Fruit fly (Drosophila melanogaster) whole organism, embryonic: ENCODE data around the gene wit.

Source experiments
- Atf-2 ChIP-seq: fragments of 200-800 bp; sonication (Bioruptor generic); optimal IDR thresholded peaks from 2 replicates; lab custom pipeline; 2016; ENCODE audit warnings: missing biosample characterization, missing genetic modification characterization
- CG10274 ChIP-seq: fragments of 200-800 bp; sonication (Bioruptor generic); optimal IDR thresholded peaks from 3 replicates; lab custom pipeline; 2017; ENCODE audit warnings: missing biosample characterization, mild to moderate bottlenecking, missing genetic modification characterization
- CG10366 ChIP-seq: fragments of 200-800 bp; sonication (Bioruptor generic); IDR thresholded peaks from 2 replicates; pipeline ENCODE4 v1.3.6; 2022; ENCODE audit warnings: missing biosample characterization, missing genetic modification characterization
- CG10959 ChIP-seq: fragments of 200-800 bp; sonication (Bioruptor generic); IDR thresholded peaks from 2 replicates; pipeline ENCODE4 v1.3.6; 2022; ENCODE audit warnings: missing biosample characterization, missing genetic modification characterization
- CG12104 ChIP-seq: fragments of 200-800 bp; sonication (Bioruptor generic); optimal IDR thresholded peaks from 3 replicates; lab custom pipeline; 2016; ENCODE audit warnings: missing biosample characterization, missing genetic modification characterization
- CG13424 ChIP-seq: fragments of 200-800 bp; sonication (Bioruptor generic); optimal IDR thresholded peaks from 2 replicates; lab custom pipeline; 2019; ENCODE audit warnings: missing biosample characterization, mild to moderate bottlenecking, missing genetic modification characterization, moderate library complexity
- CG14050 ChIP-seq: fragments of 200-800 bp; sonication (Bioruptor generic); IDR thresholded peaks from 3 replicates; pipeline ENCODE4 v1.3.6; 2022; ENCODE audit warnings: missing biosample characterization, missing genetic modification characterization
- CG14441 ChIP-seq: fragments of 200-800 bp; sonication (Bioruptor generic); IDR thresholded peaks from 2 replicates; pipeline ENCODE4 v1.3.6; 2022; ENCODE audit warnings: missing biosample characterization, missing genetic modification characterization
- CG17359 ChIP-seq: fragments of 200-800 bp; sonication (Bioruptor generic); optimal IDR thresholded peaks from 3 replicates; lab custom pipeline; 2018; ENCODE audit warnings: missing biosample characterization, mild to moderate bottlenecking, missing genetic modification characterization, moderate library complexity
- CG17612 ChIP-seq: fragments of 200-800 bp; sonication (Bioruptor generic); IDR thresholded peaks from 2 replicates; pipeline ENCODE4 v1.3.6; 2022; ENCODE audit warnings: missing biosample characterization, missing genetic modification characterization
- CG17829 ChIP-seq: fragments of 200-800 bp; optimal IDR thresholded peaks from 2 replicates; lab custom pipeline; 2019; ENCODE audit warnings: missing biosample characterization, mild to moderate bottlenecking, missing genetic modification characterization, moderate library complexity
- CG2199 ChIP-seq: fragments of 200-800 bp; sonication (Bioruptor generic); IDR thresholded peaks from 3 replicates; pipeline ENCODE4 v1.3.6; 2022; ENCODE audit warnings: missing biosample characterization, missing genetic modification characterization
- CG3407 ChIP-seq: fragments of 200-800 bp; sonication (Bioruptor generic); optimal IDR thresholded peaks from 2 replicates; lab custom pipeline; 2018; ENCODE audit warnings: missing biosample characterization, mild to moderate bottlenecking, missing genetic modification characterization
- CG4328 ChIP-seq: fragments of 200-800 bp; sonication (Bioruptor generic); optimal IDR thresholded peaks from 3 replicates; lab custom pipeline; 2017; ENCODE audit warnings: missing biosample characterization, missing genetic modification reagents, missing genetic modification characterization
- CG4707 ChIP-seq: fragments of 200-800 bp; sonication (Bioruptor generic); optimal IDR thresholded peaks from 2 replicates; lab custom pipeline; 2018; ENCODE audit warnings: missing biosample characterization, mild to moderate bottlenecking, missing genetic modification characterization, moderate library complexity
- CG9437 ChIP-seq: fragments of 200-800 bp; sonication (Bioruptor generic); optimal IDR thresholded peaks from 2 replicates; lab custom pipeline; 2018; ENCODE audit warnings: missing biosample characterization, mild to moderate bottlenecking, missing genetic modification characterization
- CG9797 ChIP-seq: fragments of 200-800 bp; sonication (Bioruptor generic); optimal IDR thresholded peaks from 3 replicates; lab custom pipeline; 2018; ENCODE audit warnings: missing biosample characterization, mild to moderate bottlenecking, missing genetic modification characterization
- CG9817 ChIP-seq: fragments of 200-800 bp; sonication (Bioruptor generic); optimal IDR thresholded peaks from 2 replicates; lab custom pipeline; 2018; ENCODE audit warnings: missing biosample characterization, mild to moderate bottlenecking, missing genetic modification characterization, moderate library complexity
- D19B ChIP-seq: fragments of 200-800 bp; sonication (Bioruptor generic); optimal IDR thresholded peaks from 2 replicates; lab custom pipeline; 2017; ENCODE audit warnings: missing biosample characterization, mild to moderate bottlenecking, missing genetic modification characterization
- Dad ChIP-seq: fragments of 200-800 bp; sonication (Bioruptor generic); optimal IDR thresholded peaks from 3 replicates; lab custom pipeline; 2016; ENCODE audit warnings: missing biosample characterization, missing genetic modification characterization
- Dbx ChIP-seq: fragments of 200-800 bp; sonication (Bioruptor generic); IDR thresholded peaks from 3 replicates; pipeline ENCODE4 v1.3.6; 2022; ENCODE audit warnings: missing biosample characterization, missing genetic modification characterization
- Ets97D ChIP-seq: fragments of 200-800 bp; sonication (Bioruptor generic); optimal IDR thresholded peaks from 3 replicates; lab custom pipeline; 2016; ENCODE audit warnings: missing biosample characterization, missing genetic modification characterization
- Hr78 ChIP-seq, 2 experiments: fragments of 200-800 bp in 1 of 2; fragments of >200 bp in 1 of 2; sonication (Bioruptor generic) in 1 of 2; optimal IDR thresholded peaks; 2 replicates each; lab custom pipeline; 2017 to 2019; ENCODE audit warnings: missing biosample characterization in 2 of 2, missing genetic modification characterization in 2 of 2, mild to moderate bottlenecking in 1 of 2, moderate library complexity in 1 of 2
- Hsf ChIP-seq: fragments of 200-800 bp; sonication (Bioruptor generic); optimal IDR thresholded peaks from 3 replicates; lab custom pipeline; 2016; ENCODE audit warnings: missing biosample characterization, missing genetic modification characterization
- Lim3 ChIP-seq: fragments of 200-800 bp; sonication (Bioruptor generic); IDR thresholded peaks from 2 replicates; pipeline ENCODE4 v1.3.6; 2022; ENCODE audit warnings: missing biosample characterization, missing genetic modification characterization
- Mad ChIP-seq: fragments of 200-800 bp; sonication (Bioruptor generic); optimal IDR thresholded peaks from 2 replicates; lab custom pipeline; 2016; ENCODE audit warnings: missing biosample characterization, missing genetic modification characterization
- Mrtf ChIP-seq: fragments of 200-800 bp; sonication (Bioruptor generic); IDR thresholded peaks from 3 replicates; pipeline ENCODE4 v1.3.6; 2022; ENCODE audit warnings: missing biosample characterization, missing genetic modification characterization
- Ptx1 ChIP-seq: fragments of 200-800 bp; sonication (Bioruptor generic); IDR thresholded peaks from 2 replicates; pipeline ENCODE4 v1.3.6; 2022; ENCODE audit warnings: missing biosample characterization, missing genetic modification characterization
- Rx ChIP-seq: fragments of 200-800 bp; sonication (Bioruptor generic); IDR thresholded peaks from 2 replicates; pipeline ENCODE4 v1.3.6; 2022; ENCODE audit warnings: missing biosample characterization, missing genetic modification characterization
- Vsx1 ChIP-seq: fragments of 200-800 bp; sonication (Bioruptor generic); optimal IDR thresholded peaks from 2 replicates; lab custom pipeline; 2017; ENCODE audit warnings: missing biosample characterization, mild to moderate bottlenecking, missing genetic modification characterization, missing genetic modification reagents
- cad ChIP-seq: fragments of >200 bp; optimal IDR thresholded peaks from 2 replicates; lab custom pipeline; 2017; ENCODE audit warnings: missing biosample characterization, missing genetic modification characterization
- cwo ChIP-seq: fragments of 200-800 bp; sonication (Bioruptor generic); optimal IDR thresholded peaks from 3 replicates; lab custom pipeline; 2017; ENCODE audit warnings: missing biosample characterization, missing genetic modification characterization, mild to moderate bottlenecking, moderate library complexity, missing genetic modification reagents
- dati ChIP-seq: fragments of 200-800 bp; sonication (Bioruptor generic); IDR thresholded peaks from 2 replicates; pipeline ENCODE4 v1.3.6; 2022; ENCODE audit warnings: missing biosample characterization, missing genetic modification characterization
- dmrt11E ChIP-seq: fragments of 200-800 bp; sonication (Bioruptor generic); optimal IDR thresholded peaks from 3 replicates; lab custom pipeline; 2018; ENCODE audit warnings: missing biosample characterization, mild to moderate bottlenecking, missing genetic modification characterization, moderate library complexity
- eyg ChIP-seq: fragments of 200-800 bp; sonication (Bioruptor generic); optimal IDR thresholded peaks from 3 replicates; lab custom pipeline; 2016; ENCODE audit warnings: missing biosample characterization, missing genetic modification characterization
- fu2 ChIP-seq: fragments of 200-800 bp; sonication (Bioruptor generic); optimal IDR thresholded peaks from 2 replicates; lab custom pipeline; 2016; ENCODE audit warnings: missing biosample characterization, missing genetic modification characterization
- hbn ChIP-seq: fragments of 200-800 bp; sonication (Bioruptor generic); IDR thresholded peaks from 2 replicates; pipeline ENCODE4 v1.3.6; 2022; ENCODE audit warnings: missing biosample characterization, missing genetic modification characterization; ENCODE audit not compliant: partially characterized antibody
- ind ChIP-seq: fragments of 200-800 bp; sonication (Bioruptor generic); optimal IDR thresholded peaks from 3 replicates; lab custom pipeline; 2016; ENCODE audit warnings: missing biosample characterization, missing genetic modification characterization
- nerfin-1 ChIP-seq: fragments of 200-800 bp; sonication (Bioruptor generic); optimal IDR thresholded peaks from 3 replicates; lab custom pipeline; 2019; ENCODE audit warnings: missing biosample characterization, mild to moderate bottlenecking, missing genetic modification characterization, moderate library complexity
- pho ChIP-seq: fragments of 200-800 bp; sonication (Bioruptor generic); optimal IDR thresholded peaks from 2 replicates; lab custom pipeline; 2016; ENCODE audit warnings: missing biosample characterization, missing genetic modification characterization
- phol ChIP-seq: fragments of 200-800 bp; sonication (Bioruptor generic); optimal IDR thresholded peaks from 3 replicates; lab custom pipeline; 2018; ENCODE audit warnings: missing biosample characterization, mild to moderate bottlenecking, missing genetic modification characterization, moderate library complexity
- pita ChIP-seq: fragments of 200-800 bp; sonication (Bioruptor generic); optimal IDR thresholded peaks from 2 replicates; lab custom pipeline; 2017; ENCODE audit warnings: missing biosample characterization, mild to moderate bottlenecking, missing genetic modification characterization
- ro ChIP-seq: fragments of 200-800 bp; sonication (Bioruptor generic); IDR thresholded peaks from 2 replicates; pipeline ENCODE4 v1.3.6; 2022; ENCODE audit warnings: missing biosample characterization, missing genetic modification characterization
- sens-2 ChIP-seq: fragments of 200-800 bp; sonication (Bioruptor generic); IDR thresholded peaks from 2 replicates; pipeline ENCODE4 v1.3.6; 2022; ENCODE audit warnings: missing biosample characterization, missing genetic modification characterization
- sima ChIP-seq: fragments of 200-800 bp; sonication (Bioruptor generic); optimal IDR thresholded peaks from 2 replicates; lab custom pipeline; 2016; ENCODE audit warnings: missing biosample characterization, missing genetic modification characterization
- slbo ChIP-seq: fragments of 200-800 bp; sonication (Bioruptor generic); IDR thresholded peaks from 2 replicates; pipeline ENCODE4 v1.3.6; 2022; ENCODE audit warnings: missing biosample characterization, missing genetic modification characterization
- sob ChIP-seq: fragments of 200-800 bp; sonication (Bioruptor generic); IDR thresholded peaks from 2 replicates; pipeline ENCODE4 v1.3.6; 2022; ENCODE audit warnings: missing biosample characterization, missing genetic modification characterization
- sqz ChIP-seq: fragments of 200-800 bp; sonication (Bioruptor generic); optimal IDR thresholded peaks from 3 replicates; lab custom pipeline; 2018; ENCODE audit warnings: missing biosample characterization, mild to moderate bottlenecking, missing genetic modification characterization
- tio ChIP-seq: fragments of 200-800 bp; sonication (Bioruptor generic); optimal IDR thresholded peaks from 2 replicates; lab custom pipeline; 2017; ENCODE audit warnings: missing biosample characterization, missing genetic modification characterization, inconsistent platforms
- trem ChIP-seq: fragments of 200-800 bp; optimal IDR thresholded peaks from 3 replicates; lab custom pipeline; 2019; ENCODE audit warnings: missing biosample characterization, mild to moderate bottlenecking, missing genetic modification characterization, moderate library complexity
- wor ChIP-seq: fragments of 200-800 bp; sonication (Bioruptor generic); IDR thresholded peaks from 2 replicates; pipeline ENCODE4 v1.3.6; 2022; ENCODE audit warnings: missing biosample characterization, missing genetic modification characterization

wit gene

dm6 chr3L:4102496-4103257 is 31.2 kb upstream of the wit start, which contains the start of gene CG14995 (continued):
- peak; percentile 97 for TF ChIP-seq nerfin-1 (tag; lab: Kevin White, UChicago)
- TF ChIP-seq fu2 (GFP tag; lab: Kevin White, UChicago), result no peak
- TF ChIP-seq Ets97D, result peak; percentile 2
- no peak for TF ChIP-seq sqz (GFP tag; lab: Kevin White, UChicago)
- TF ChIP-seq cad (GFP tag; lab: Kevin White, UChicago), result no peak
- TF ChIP-seq trem (tag; lab: Kevin White, UChicago), result no peak
- no peak for TF ChIP-seq CG9797 (GFP tag; lab: Kevin White, UChicago)
- TF ChIP-seq pho (GFP tag; lab: Kevin White, UChicago), result no peak
- TF ChIP-seq Dad (GFP tag; lab: Kevin White, UChicago), result no peak
- TF ChIP-seq Ptx1 (GFP tag; lab: Robert Waterston, UW), result no peak
- TF ChIP-seq CG14050 (GFP tag; lab: Robert Waterston, UW), result no peak
- TF ChIP-seq CG14441 (GFP tag; lab: Robert Waterston, UW), result no peak
- TF ChIP-seq Hr78 (GFP tag; optimal IDR thresholded peaks at IDR 0.05; lab: Kevin White, UChicago), result no peak
- no peak for TF ChIP-seq ro
- TF ChIP-seq CG12104 (GFP tag; lab: Kevin White, UChicago), result no peak
- TF ChIP-seq dati, result no peak
- TF ChIP-seq slbo (GFP tag; lab: Robert Waterston, UW), result peak; percentile 41
- no peak for TF ChIP-seq Mad
- 0 out of 3 replicates have a peak, but pooled peaks have one; percentile 23 for TF ChIP-seq Dbx (GFP tag; lab: Robert Waterston, UW)
- no peak for TF ChIP-seq pita
- TF ChIP-seq CG9437 (GFP tag; lab: Kevin White, UChicago), result peak; percentile 27
- TF ChIP-seq hbn, result peak; percentile 38
- no peak for TF ChIP-seq Rx (GFP tag; lab: Robert Waterston, UW)
- TF ChIP-seq CG13424 (tag; lab: Kevin White, UChicago), result no peak
- TF ChIP-seq CG3407 (GFP tag; lab: Kevin White, UChicago), result no peak
- no peak for TF ChIP-seq Atf-2 (GFP tag; lab: Kevin White, UChicago)
- no peak for TF ChIP-seq CG10366 (GFP tag; lab: Robert Waterston, UW)
- TF ChIP-seq CG4328 (GFP tag; lab: Kevin White, UChicago), result peak; percentile 29
- no peak for TF ChIP-seq Mrtf (GFP tag; lab: Robert Waterston, UW)
- no peak for TF ChIP-seq CG17612
- no peak for TF ChIP-seq D19B (GFP tag; lab: Kevin White, UChicago)
- no peak for TF ChIP-seq CG17359 (tag; lab: Kevin White, UChicago)
- no peak for TF ChIP-seq CG10274 (GFP tag; lab: Kevin White, UChicago)
- no peak for TF ChIP-seq ind (GFP tag; lab: Kevin White, UChicago)
- no peak for TF ChIP-seq CG9817 (tag; lab: Kevin White, UChicago)
- no peak for TF ChIP-seq wor (GFP tag; lab: Robert Waterston, UW)
- no peak for TF ChIP-seq phol (tag; lab: Kevin White, UChicago)
- no peak for TF ChIP-seq eyg (GFP tag; lab: Kevin White, UChicago)
- no peak for TF ChIP-seq sens-2
- no peak for TF ChIP-seq dmrt11E (tag; lab: Kevin White, UChicago)
- no peak; the same call in 1 of the 2 replicates for TF ChIP-seq sob (GFP tag; lab: Robert Waterston, UW)
- TF ChIP-seq sima (GFP tag; lab: Kevin White, UChicago), result no peak
- TF ChIP-seq CG4707, result no peak
- peak; percentile 0 for TF ChIP-seq cwo (GFP tag; lab: Kevin White, UChicago)
- TF ChIP-seq Vsx1 (GFP tag; lab: Kevin White, UChicago), result no peak
- TF ChIP-seq CG2199 (GFP tag; lab: Robert Waterston, UW), result no peak
- no peak for TF ChIP-seq Hsf (GFP tag; lab: Kevin White, UChicago)
- no peak for TF ChIP-seq tio (GFP tag; lab: Kevin White, UChicago)
- no peak for TF ChIP-seq Lim3 (GFP tag; lab: Robert Waterston, UW)
- no peak for TF ChIP-seq CG10959
- TF ChIP-seq CG17829, result peak; percentile 13
